Fruit fly (Drosophila melanogaster) S2 (cell line): ENCODE results near the gene CG3662.

Experiments used
- CG8478 ChIP-seq: fragments of >200 bp; optimal IDR thresholded peaks from 2 replicates; lab custom pipeline; 2018
- CTCF ChIP-seq, 2 experiments: fragments of >200 bp; optimal IDR thresholded peaks; 2 replicates each; lab custom pipeline; 2018

dm6 chr2L:840022-840421 lies 18.9 kb downstream of the CG3662 start:
- TF ChIP-seq CTCF (optimal IDR thresholded peaks at IDR 0.05; lab: Kevin White, UChicago) (no peak), CG8478 (lab: Kevin White, UChicago) (no peak)
